Fruit fly (Drosophila melanogaster) whole organism, embryonic: ENCODE data around the gene Ppi1.

Source experiments
- Adf1 ChIP-seq: fragments of 200-800 bp; sonication (Bioruptor generic); IDR thresholded peaks from 2 replicates; pipeline ENCODE4 v1.3.6; 2022; ENCODE audit warnings: missing biosample characterization, missing genetic modification characterization
- CG10543 ChIP-seq: fragments of 200-800 bp; sonication (Bioruptor generic); optimal IDR thresholded peaks from 3 replicates; lab custom pipeline; 2017; ENCODE audit warnings: missing biosample characterization, mild to moderate bottlenecking, missing genetic modification characterization, moderate library complexity
- CG12155 ChIP-seq: fragments of 200-800 bp; sonication (Bioruptor generic); optimal IDR thresholded peaks from 3 replicates; lab custom pipeline; 2016; ENCODE audit warnings: missing biosample characterization, missing genetic modification characterization
- CG12219 ChIP-seq: fragments of 200-800 bp; sonication (Bioruptor generic); optimal IDR thresholded peaks from 3 replicates; lab custom pipeline; 2018; ENCODE audit warnings: missing biosample characterization, mild to moderate bottlenecking, missing genetic modification characterization
- CG12744 ChIP-seq: fragments of 200-800 bp; sonication (Bioruptor generic); optimal IDR thresholded peaks from 2 replicates; lab custom pipeline; 2016; ENCODE audit warnings: missing biosample characterization, missing genetic modification characterization
- CG13123 ChIP-seq: fragments of 200-800 bp; sonication (Bioruptor generic); optimal IDR thresholded peaks from 2 replicates; lab custom pipeline; 2016; ENCODE audit warnings: missing biosample characterization, missing genetic modification characterization
- CG13624 ChIP-seq: fragments of 200-800 bp; sonication (Bioruptor generic); optimal IDR thresholded peaks from 2 replicates; lab custom pipeline; 2016; ENCODE audit warnings: missing biosample characterization, missing genetic modification characterization
- CG1529 ChIP-seq: fragments of 200-800 bp; sonication (Bioruptor generic); optimal IDR thresholded peaks from 3 replicates; lab custom pipeline; 2018; ENCODE audit warnings: missing biosample characterization, missing genetic modification characterization
- CG1647 ChIP-seq: fragments of 200-800 bp; sonication (Bioruptor generic); optimal IDR thresholded peaks from 3 replicates; lab custom pipeline; 2016; ENCODE audit warnings: missing biosample characterization, missing genetic modification characterization
- CG17186 ChIP-seq: fragments of 200-800 bp; sonication (Bioruptor generic); optimal IDR thresholded peaks from 3 replicates; lab custom pipeline; 2017; ENCODE audit warnings: missing biosample characterization, missing genetic modification reagents, missing genetic modification characterization
- CG2678 ChIP-seq: fragments of 200-800 bp; sonication (Bioruptor generic); optimal IDR thresholded peaks from 3 replicates; lab custom pipeline; 2019; ENCODE audit warnings: missing biosample characterization, mild to moderate bottlenecking, missing genetic modification characterization, moderate library complexity
- CG2712 ChIP-seq: fragments of 200-800 bp; optimal IDR thresholded peaks from 3 replicates; lab custom pipeline; 2019; ENCODE audit warnings: missing biosample characterization, mild to moderate bottlenecking, missing genetic modification characterization, moderate library complexity
- CG30020 ChIP-seq: fragments of 200-800 bp; optimal IDR thresholded peaks from 2 replicates; lab custom pipeline; 2019; ENCODE audit warnings: missing biosample characterization, mild to moderate bottlenecking, missing genetic modification characterization, moderate library complexity
- CG34376 ChIP-seq: fragments of 200-800 bp; sonication (Bioruptor generic); optimal IDR thresholded peaks from 2 replicates; lab custom pipeline; 2018; ENCODE audit warnings: missing biosample characterization, mild to moderate bottlenecking, missing genetic modification characterization
- CG6175 ChIP-seq: fragments of 200-800 bp; sonication (Bioruptor generic); IDR thresholded peaks from 3 replicates; pipeline ENCODE4 v1.3.6; 2022; ENCODE audit warnings: missing biosample characterization, missing genetic modification characterization
- CG6854 ChIP-seq: fragments of 200-800 bp; sonication (Bioruptor generic); optimal IDR thresholded peaks from 3 replicates; lab custom pipeline; 2017; ENCODE audit warnings: missing biosample characterization, mild to moderate bottlenecking, missing genetic modification characterization
- CG7786 ChIP-seq: fragments of 200-800 bp; sonication (Bioruptor generic); optimal IDR thresholded peaks from 2 replicates; lab custom pipeline; 2016; ENCODE audit warnings: missing biosample characterization, missing genetic modification characterization
- CG7987 ChIP-seq: fragments of 200-800 bp; sonication (Bioruptor generic); optimal IDR thresholded peaks from 2 replicates; lab custom pipeline; 2018; ENCODE audit warnings: missing biosample characterization, mild to moderate bottlenecking, missing genetic modification characterization, moderate library complexity
- CG8478 ChIP-seq: fragments of >200 bp; optimal IDR thresholded peaks from 2 replicates; lab custom pipeline; 2018
- Dfd ChIP-seq, 2 experiments: fragments of >200 bp; optimal IDR thresholded peaks; 2 replicates each; lab custom pipeline; 2017; ENCODE audit warnings: missing biosample characterization in 2 of 2, missing genetic modification characterization in 2 of 2
- Doc3 ChIP-seq: fragments of 200-800 bp; sonication (Bioruptor generic); IDR thresholded peaks from 3 replicates; pipeline ENCODE4 v1.3.6; 2022; ENCODE audit warnings: missing biosample characterization, missing genetic modification characterization; ENCODE audit not compliant: partially characterized antibody
- HLH4C ChIP-seq: fragments of 200-800 bp; sonication (Bioruptor generic); IDR thresholded peaks from 3 replicates; pipeline ENCODE4 v1.3.6; 2022; ENCODE audit warnings: missing biosample characterization, missing genetic modification characterization; ENCODE audit not compliant: partially characterized antibody
- Hr39 ChIP-seq: fragments of >200 bp; optimal IDR thresholded peaks from 2 replicates; lab custom pipeline; 2017
- Med ChIP-seq: fragments of 200-800 bp; sonication (Bioruptor generic); peaks from one replicate; lab custom pipeline; 2016; ENCODE audit warnings: missing biosample characterization, missing genetic modification characterization, mild to moderate bottlenecking, inconsistent platforms, moderate library complexity
- Meics ChIP-seq: fragments of 200-800 bp; sonication (Bioruptor generic); optimal IDR thresholded peaks from 2 replicates; lab custom pipeline; 2017; ENCODE audit warnings: missing biosample characterization, mild to moderate bottlenecking, missing genetic modification characterization
- NFAT ChIP-seq: fragments of 200-800 bp; sonication (Bioruptor generic); IDR thresholded peaks from 2 replicates; pipeline ENCODE4 v1.3.6; 2022; ENCODE audit warnings: missing biosample characterization, missing genetic modification characterization
- NK7.1 ChIP-seq: fragments of 200-800 bp; sonication (Bioruptor generic); optimal IDR thresholded peaks from 3 replicates; lab custom pipeline; 2016; ENCODE audit warnings: missing biosample characterization, missing genetic modification characterization
- Pdp1 ChIP-seq, 2 experiments: fragments of 200-800 bp; sonication (Bioruptor generic); optimal IDR thresholded peaks; 3 replicates each; lab custom pipeline; 2016; ENCODE audit warnings: missing biosample characterization in 2 of 2, missing genetic modification characterization in 2 of 2, mild to moderate bottlenecking in 1 of 2, moderate library complexity in 1 of 2
- Sin3A ChIP-seq: fragments of >200 bp; optimal IDR thresholded peaks from 2 replicates; lab custom pipeline; 2018
- Vsx1 ChIP-seq: fragments of 200-800 bp; sonication (Bioruptor generic); optimal IDR thresholded peaks from 2 replicates; lab custom pipeline; 2017; ENCODE audit warnings: missing biosample characterization, mild to moderate bottlenecking, missing genetic modification characterization, missing genetic modification reagents
- al ChIP-seq: fragments of 200-800 bp; sonication (Bioruptor generic); IDR thresholded peaks from 2 replicates; pipeline ENCODE4 v1.3.6; 2022; ENCODE audit warnings: missing biosample characterization, missing genetic modification characterization
- ato ChIP-seq: fragments of 200-800 bp; sonication (Bioruptor generic); IDR thresholded peaks from 2 replicates; pipeline ENCODE4 v1.3.6; 2022; ENCODE audit warnings: missing biosample characterization, missing genetic modification characterization; ENCODE audit not compliant: partially characterized antibody
- bab2 ChIP-seq: fragments of 200-800 bp; sonication (Bioruptor generic); optimal IDR thresholded peaks from 2 replicates; lab custom pipeline; 2016; ENCODE audit warnings: missing biosample characterization, missing genetic modification characterization
- caup ChIP-seq: fragments of 200-800 bp; sonication (Bioruptor generic); optimal IDR thresholded peaks from 3 replicates; lab custom pipeline; 2017; ENCODE audit warnings: missing biosample characterization, mild to moderate bottlenecking, missing genetic modification characterization, moderate library complexity; ENCODE audit not compliant: severe bottlenecking
- chn ChIP-seq: fragments of 200-800 bp; sonication (Bioruptor generic); optimal IDR thresholded peaks from 2 replicates; lab custom pipeline; 2016; ENCODE audit warnings: missing biosample characterization, missing genetic modification characterization
- cwo ChIP-seq: fragments of 200-800 bp; sonication (Bioruptor generic); optimal IDR thresholded peaks from 3 replicates; lab custom pipeline; 2017; ENCODE audit warnings: missing biosample characterization, missing genetic modification characterization, mild to moderate bottlenecking, moderate library complexity, missing genetic modification reagents
- dimm ChIP-seq: fragments of 200-800 bp; sonication (Bioruptor generic); IDR thresholded peaks from 2 replicates; pipeline ENCODE4 v1.3.6; 2022; ENCODE audit warnings: missing biosample characterization, missing genetic modification characterization
- ems ChIP-seq: fragments of 200-800 bp; sonication (Bioruptor generic); optimal IDR thresholded peaks from 3 replicates; lab custom pipeline; 2016; ENCODE audit warnings: missing biosample characterization, missing genetic modification characterization
- fd102C ChIP-seq: fragments of 200-800 bp; sonication (Bioruptor generic); optimal IDR thresholded peaks from 2 replicates; lab custom pipeline; 2018; ENCODE audit warnings: missing biosample characterization, mild to moderate bottlenecking, missing genetic modification characterization, moderate library complexity
- gcm2 ChIP-seq: fragments of 200-800 bp; sonication (Bioruptor generic); optimal IDR thresholded peaks from 2 replicates; lab custom pipeline; 2016; ENCODE audit warnings: missing biosample characterization, missing genetic modification characterization
- grn ChIP-seq: fragments of 200-800 bp; sonication (Bioruptor generic); optimal IDR thresholded peaks from 3 replicates; lab custom pipeline; 2017; ENCODE audit warnings: missing biosample characterization, missing genetic modification characterization
- kni ChIP-seq: fragments of 200-800 bp; sonication (Bioruptor generic); optimal IDR thresholded peaks from 3 replicates; lab custom pipeline; 2017; ENCODE audit warnings: mild to moderate bottlenecking, missing biosample characterization, missing genetic modification reagents, missing genetic modification characterization
- mirr ChIP-seq: fragments of 200-800 bp; sonication (Bioruptor generic); optimal IDR thresholded peaks from 3 replicates; lab custom pipeline; 2018; ENCODE audit warnings: missing biosample characterization, mild to moderate bottlenecking, missing genetic modification characterization
- p53 ChIP-seq: fragments of 200-800 bp; sonication (Bioruptor generic); optimal IDR thresholded peaks from 2 replicates; lab custom pipeline; 2016; ENCODE audit warnings: missing biosample characterization, missing genetic modification characterization
- pum ChIP-seq: fragments of 200-800 bp; sonication (Bioruptor generic); optimal IDR thresholded peaks from 2 replicates; lab custom pipeline; 2016; ENCODE audit warnings: missing biosample characterization, missing genetic modification characterization
- sd ChIP-seq: fragments of 200-800 bp; sonication (Bioruptor generic); optimal IDR thresholded peaks from 3 replicates; lab custom pipeline; 2018; ENCODE audit warnings: missing biosample characterization, mild to moderate bottlenecking, missing genetic modification characterization, moderate library complexity
- sim ChIP-seq: fragments of 200-800 bp; sonication (Bioruptor generic); IDR thresholded peaks from 2 replicates; pipeline ENCODE4 v1.3.6; 2022; ENCODE audit warnings: missing biosample characterization, missing genetic modification characterization
- stc ChIP-seq: fragments of 200-800 bp; sonication (Bioruptor generic); IDR thresholded peaks from 2 replicates; pipeline ENCODE4 v1.3.6; 2022; ENCODE audit warnings: missing biosample characterization, missing genetic modification characterization
- tin ChIP-seq: fragments of 200-800 bp; sonication (Bioruptor generic); optimal IDR thresholded peaks from 3 replicates; lab custom pipeline; 2016; ENCODE audit warnings: missing biosample characterization, missing genetic modification characterization
- vvl ChIP-seq: fragments of 200-800 bp; sonication (Bioruptor generic); IDR thresholded peaks from 2 replicates; pipeline ENCODE4 v1.3.6; 2022; ENCODE audit warnings: missing biosample characterization, missing genetic modification characterization
- zen2 ChIP-seq: fragments of 200-800 bp; sonication (Bioruptor generic); IDR thresholded peaks from 3 replicates; pipeline ENCODE4 v1.3.6; 2022; ENCODE audit warnings: missing biosample characterization, missing genetic modification characterization; ENCODE audit not compliant: partially characterized antibody
- zfh2 ChIP-seq: fragments of 200-800 bp; sonication (Bioruptor generic); optimal IDR thresholded peaks from 2 replicates; lab custom pipeline; 2016; ENCODE audit warnings: missing biosample characterization, missing genetic modification characterization

Gene Ppi1

dm6 chr3R:30107718-30108117, 21.2 kb downstream of the Ppi1 start:
- no peak for TF ChIP-seq CG1529 (GFP tag; lab: Kevin White, UChicago)
- TF ChIP-seq p53 (GFP tag; lab: Kevin White, UChicago), result no peak
- TF ChIP-seq Meics (GFP tag; lab: Kevin White, UChicago), result no peak
- no peak for TF ChIP-seq vvl (GFP tag; lab: Robert Waterston, UW)
- no peak for TF ChIP-seq dimm
- no peak for TF ChIP-seq Dfd (GFP tag; optimal IDR thresholded peaks at IDR 0.05; lab: Kevin White, UChicago)
- no peak for TF ChIP-seq CG7786
- no peak for TF ChIP-seq fd102C (GFP tag; lab: Kevin White, UChicago)
- TF ChIP-seq ems (GFP tag; lab: Kevin White, UChicago), result no peak
- no peak for TF ChIP-seq CG6854 (GFP tag; lab: Kevin White, UChicago)
- no peak for TF ChIP-seq CG12219 (GFP tag; lab: Kevin White, UChicago)
- TF ChIP-seq tin (GFP tag; lab: Kevin White, UChicago), result no peak
- TF ChIP-seq CG2712, result no peak
- no peak for TF ChIP-seq CG13123 (GFP tag; lab: Kevin White, UChicago)
- TF ChIP-seq CG13624, result no peak
- TF ChIP-seq Adf1, result no peak
- TF ChIP-seq NK7.1 (GFP tag; lab: Kevin White, UChicago), result no peak
- TF ChIP-seq bab2 (GFP tag; lab: Kevin White, UChicago), result no peak

- TF ChIP-seq Doc3 (no peak), CG30020 (tag; lab: Kevin White, UChicago) (no peak), caup (GFP tag; lab: Kevin White, UChicago) (no peak), zfh2 (GFP tag; lab: Kevin White, UChicago) (no peak), Hr39 (lab: Kevin White, UChicago) (no peak), grn (peak; percentile 97), pum (GFP tag; lab: Kevin White, UChicago) (no peak), sim (GFP tag; lab: Robert Waterston, UW) (no peak), CG10543 (GFP tag; lab: Kevin White, UChicago) (peak; percentile 37), gcm2 (GFP tag; lab: Kevin White, UChicago) (no peak), CG1647 (no peak), CG2678 (peak; percentile 41), mirr (peak; percentile 5), CG6175 (GFP tag; lab: Robert Waterston, UW) (no peak), cwo (GFP tag; lab: Kevin White, UChicago) (peak; percentile 47), sd (tag; lab: Kevin White, UChicago) (peak; percentile 92), CG12744 (no peak), ato (GFP tag; lab: Robert Waterston, UW) (no peak), zen2 (GFP tag; lab: Robert Waterston, UW) (no peak), CG34376 (GFP tag; lab: Kevin White, UChicago) (peak; percentile 82), CG8478 (no peak), Vsx1 (GFP tag; lab: Kevin White, UChicago) (peak; percentile 17), HLH4C (no peak), Med (GFP tag; lab: Kevin White, UChicago) (peak; percentile 58), NFAT (GFP tag; lab: Robert Waterston, UW) (0 out of 2 replicates have a peak, but pooled peaks have one; percentile 25), kni (GFP tag; lab: Kevin White, UChicago) (no peak), stc (GFP tag; lab: Robert Waterston, UW) (no peak), Sin3A (lab: Kevin White, UChicago) (no peak), CG12155 (GFP tag; lab: Kevin White, UChicago) (no peak), chn (GFP tag; lab: Kevin White, UChicago) (no peak), ems (GFP tag; lab: Kevin White, UChicago) (no peak), CG7987 (peak; percentile 58), CG17186 (GFP tag; lab: Kevin White, UChicago) (no peak), al (GFP tag; lab: Robert Waterston, UW) (no peak), fd102C (GFP tag; lab: Kevin White, UChicago) (no peak), Pdp1 (GFP tag; optimal IDR thresholded peaks at IDR 0.05; lab: Kevin White, UChicago) (peak in 1 of 2 experiments; percentile 71)
Measured at dm6 chr3R:30106562-30106961, 22.4 kb downstream of the Ppi1 start.
